Fruit fly (Drosophila melanogaster) whole organism, wandering third instar larva: ENCODE measurements around the gene CG13284.

ENCODE experiments used
- Abd-B ChIP-seq: fragments of >200 bp; optimal IDR thresholded peaks from 2 replicates; lab custom pipeline; 2017; ENCODE audit warnings: missing biosample characterization, missing genetic modification characterization
- CG9705 ChIP-seq: fragments of 200-800 bp; sonication (Bioruptor generic); optimal IDR thresholded peaks from 2 replicates; lab custom pipeline; 2018; ENCODE audit warnings: missing biosample characterization, mild to moderate bottlenecking, missing genetic modification characterization
- Dfd ChIP-seq: fragments of >200 bp; optimal IDR thresholded peaks from 2 replicates; lab custom pipeline; 2017; ENCODE audit warnings: missing biosample characterization, missing genetic modification characterization
- Dif ChIP-seq: fragments of 200-275, 200-300 bp; sonication (Bioruptor generic); optimal IDR thresholded peaks from 2 replicates; lab custom pipeline; 2018; ENCODE audit warnings: missing biosample characterization, missing genetic modification characterization; ENCODE audit not compliant: partially characterized antibody
- Hnf4 ChIP-seq: fragments of 200-800 bp; sonication (Bioruptor generic); optimal IDR thresholded peaks from 2 replicates; lab custom pipeline; 2016; ENCODE audit warnings: missing biosample characterization, mild to moderate bottlenecking, missing genetic modification characterization
- Hr78 ChIP-seq: fragments of >200 bp; optimal IDR thresholded peaks from 2 replicates; lab custom pipeline; 2017; ENCODE audit warnings: missing biosample characterization, missing genetic modification characterization
- Hr83 ChIP-seq: fragments of 200-300 bp; sonication (Bioruptor generic); optimal IDR thresholded peaks from 2 replicates; lab custom pipeline; 2016; ENCODE audit warnings: missing biosample characterization, mild to moderate bottlenecking, missing genetic modification characterization, moderate library complexity; ENCODE audit not compliant: poor library complexity, severe bottlenecking
- Mio ChIP-seq: sonication (Bioruptor generic); optimal IDR thresholded peaks from 2 replicates; lab custom pipeline; 2016; ENCODE audit warnings: missing biosample characterization, missing genetic modification characterization
- N ChIP-seq: fragments of >200 bp; optimal IDR thresholded peaks from 2 replicates; lab custom pipeline; 2018; ENCODE audit warnings: missing biosample characterization, missing external identifiers, missing genetic modification characterization
- OdsH ChIP-seq: fragments of 200-800 bp; sonication (Bioruptor generic); optimal IDR thresholded peaks from 2 replicates; lab custom pipeline; 2016; ENCODE audit warnings: missing biosample characterization, mild to moderate bottlenecking, missing genetic modification characterization
- Rel ChIP-seq, 2 experiments: fragments of 200-800 bp; sonication (Bioruptor generic) in 1 of 2; optimal IDR thresholded peaks; 2 replicates in 1 of 2; 3 replicates in 1 of 2; lab custom pipeline; 2016 to 2019; ENCODE audit warnings: mild to moderate bottlenecking in 2 of 2, missing biosample characterization in 2 of 2, missing genetic modification characterization in 2 of 2, moderate library complexity in 1 of 2
- Sp1 ChIP-seq: fragments of 200-800 bp; sonication (Bioruptor generic); optimal IDR thresholded peaks from 3 replicates; lab custom pipeline; 2019; ENCODE audit warnings: missing biosample characterization, mild to moderate bottlenecking, missing genetic modification characterization, moderate library complexity
- Vsx2 ChIP-seq: fragments of 200-300, 225-300 bp; sonication (Bioruptor generic); optimal IDR thresholded peaks from 2 replicates; lab custom pipeline; 2018; ENCODE audit warnings: missing biosample characterization, missing genetic modification characterization; ENCODE audit not compliant: partially characterized antibody
- br ChIP-seq: fragments of 200-800 bp; sonication (Bioruptor generic); optimal IDR thresholded peaks from 2 replicates; lab custom pipeline; 2016; ENCODE audit warnings: missing biosample characterization, missing genetic modification characterization
- brk ChIP-seq: fragments of 200-800 bp; sonication (Bioruptor generic); optimal IDR thresholded peaks from 2 replicates; lab custom pipeline; 2016; ENCODE audit warnings: missing biosample characterization, mild to moderate bottlenecking, missing genetic modification characterization
- dmrt93B ChIP-seq: fragments of 200-800 bp; sonication (Bioruptor generic); optimal IDR thresholded peaks from 2 replicates; lab custom pipeline; 2018; ENCODE audit warnings: missing biosample characterization, mild to moderate bottlenecking, missing genetic modification characterization
- foxo ChIP-seq, 2 experiments: fragments of 200-800 bp; sonication (Bioruptor generic); optimal IDR thresholded peaks; 2 replicates in 1 of 2; 3 replicates in 1 of 2; lab custom pipeline; 2016 to 2017; ENCODE audit warnings: missing biosample characterization in 2 of 2, missing genetic modification characterization in 2 of 2
- h ChIP-seq: fragments of 200-800 bp; sonication (Bioruptor generic); optimal IDR thresholded peaks from 3 replicates; lab custom pipeline; 2016; ENCODE audit warnings: missing biosample characterization, mild to moderate bottlenecking, missing genetic modification characterization
- jim ChIP-seq: fragments of 175-275, 200-325 bp; sonication (Bioruptor generic); optimal IDR thresholded peaks from 2 replicates; lab custom pipeline; 2016; ENCODE audit warnings: missing biosample characterization, mild to moderate bottlenecking, missing genetic modification characterization
- lola ChIP-seq: fragments of >200 bp; optimal IDR thresholded peaks from 2 replicates; lab custom pipeline; 2017; ENCODE audit warnings: missing biosample characterization, missing genetic modification characterization
- pan ChIP-seq: fragments of >200 bp; optimal IDR thresholded peaks from 2 replicates; lab custom pipeline; 2017
- psq ChIP-seq: fragments of 200-800 bp; sonication (Bioruptor generic); optimal IDR thresholded peaks from 3 replicates; lab custom pipeline; 2017; ENCODE audit warnings: missing biosample characterization, mild to moderate bottlenecking, missing genetic modification characterization, moderate library complexity
- rgr ChIP-seq: fragments of 200-800 bp; sonication (Bioruptor generic); optimal IDR thresholded peaks from 3 replicates; lab custom pipeline; 2016; ENCODE audit warnings: missing biosample characterization, mild to moderate bottlenecking, missing genetic modification characterization
- sage ChIP-seq: fragments of 200-800 bp; sonication (Bioruptor generic); optimal IDR thresholded peaks from 2 replicates; lab custom pipeline; 2016; ENCODE audit warnings: missing biosample characterization, mild to moderate bottlenecking, missing genetic modification characterization
- tai ChIP-seq: sonication (Bioruptor generic); optimal IDR thresholded peaks from 2 replicates; lab custom pipeline; 2016; ENCODE audit warnings: missing biosample characterization, missing genetic modification characterization

Gene CG13284

dm6 chr2L:16887660-16888573 lies 39.4 kb upstream of the CG13284 start, which contains the start of the genes osi and tweek (continued):
- TF ChIP-seq tai (GFP tag; lab: Kevin White, UChicago) (no peak), Hnf4 (GFP tag; lab: Kevin White, UChicago) (peak; percentile 78), Vsx2 (GFP tag; lab: Kevin White, UChicago) (no peak), Mio (GFP tag; lab: Kevin White, UChicago) (no peak), sage (GFP tag; lab: Kevin White, UChicago) (no peak), N (GFP tag; lab: Kevin White, UChicago) (no peak), Dfd (GFP tag; lab: Kevin White, UChicago) (no peak), Sp1 (GFP tag; lab: Kevin White, UChicago) (peak; percentile 26), h (peak; percentile 58), Dif (GFP tag; lab: Kevin White, UChicago) (no peak), foxo (GFP tag; optimal IDR thresholded peaks at IDR 0.05; lab: Kevin White, UChicago) (peak in 1 of 2 experiments; percentile 65), psq (GFP tag; lab: Kevin White, UChicago) (peak; percentile 59), rgr (GFP tag; lab: Kevin White, UChicago) (peak; percentile 55)

DNA sequence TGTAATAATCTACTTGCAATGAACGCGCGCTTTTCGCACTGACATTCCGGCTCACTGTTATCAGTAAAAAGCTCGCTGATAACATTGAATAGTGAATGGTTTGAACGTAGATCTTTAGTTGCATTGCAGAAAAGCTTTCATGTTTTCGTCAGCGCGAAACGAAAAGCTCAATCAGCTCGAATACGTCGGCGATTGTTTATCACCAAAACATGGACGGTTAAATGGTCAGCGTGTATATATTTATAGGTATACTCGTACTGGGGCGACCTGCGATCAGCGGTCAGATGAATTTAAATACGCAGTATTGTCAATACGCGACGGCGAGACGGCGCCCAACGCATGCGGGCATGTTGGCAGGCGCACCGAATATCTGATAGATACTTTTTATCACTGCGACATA lies 37.9 kb upstream of the CG13284 start:
- TF ChIP-seq Rel (GFP tag; optimal IDR thresholded peaks at IDR 0.05; lab: Kevin White, UChicago) = no peak
- peak; percentile 64 for TF ChIP-seq Rel (tag; optimal IDR thresholded peaks at IDR 0.05; lab: Kevin White, UChicago)
- TF ChIP-seq pan (lab: Kevin White, UChicago) = no peak

- TF ChIP-seq Rel (GFP tag; optimal IDR thresholded peaks at IDR 0.05; lab: Kevin White, UChicago) (no peak), Rel (tag; optimal IDR thresholded peaks at IDR 0.05; lab: Kevin White, UChicago) (peak; percentile 59), psq (GFP tag; lab: Kevin White, UChicago) (no peak)
Measured at dm6 chr2L:16885347-16885746, 36.8 kb upstream of the CG13284 start.

DNA sequence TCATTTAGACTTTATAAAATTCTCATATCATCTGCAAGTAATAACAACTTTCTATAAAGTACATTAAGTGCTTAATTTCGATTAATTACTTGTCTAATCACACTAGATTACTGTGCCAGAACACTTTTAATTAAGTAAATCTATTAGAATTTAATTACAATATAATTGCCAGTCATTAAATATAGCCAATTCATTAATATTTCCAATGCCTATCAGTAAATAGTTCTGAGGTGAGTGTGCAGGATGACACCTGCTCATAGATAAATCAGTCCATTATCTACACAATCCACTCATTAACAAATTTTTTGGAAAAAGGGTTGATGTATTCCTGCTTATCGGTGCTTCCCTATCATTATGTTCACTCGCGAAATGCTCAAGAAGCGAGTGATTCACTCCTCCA lies 36.2 kb upstream of the CG13284 start:
- TF ChIP-seq N (GFP tag; lab: Kevin White, UChicago) (no peak), lola (GFP tag; lab: Kevin White, UChicago) (no peak), brk (GFP tag; lab: Kevin White, UChicago) (no peak), psq (GFP tag; lab: Kevin White, UChicago) (no peak), dmrt93B (GFP tag; lab: Kevin White, UChicago) (no peak), CG9705 (GFP tag; lab: Kevin White, UChicago) (no peak)

DNA sequence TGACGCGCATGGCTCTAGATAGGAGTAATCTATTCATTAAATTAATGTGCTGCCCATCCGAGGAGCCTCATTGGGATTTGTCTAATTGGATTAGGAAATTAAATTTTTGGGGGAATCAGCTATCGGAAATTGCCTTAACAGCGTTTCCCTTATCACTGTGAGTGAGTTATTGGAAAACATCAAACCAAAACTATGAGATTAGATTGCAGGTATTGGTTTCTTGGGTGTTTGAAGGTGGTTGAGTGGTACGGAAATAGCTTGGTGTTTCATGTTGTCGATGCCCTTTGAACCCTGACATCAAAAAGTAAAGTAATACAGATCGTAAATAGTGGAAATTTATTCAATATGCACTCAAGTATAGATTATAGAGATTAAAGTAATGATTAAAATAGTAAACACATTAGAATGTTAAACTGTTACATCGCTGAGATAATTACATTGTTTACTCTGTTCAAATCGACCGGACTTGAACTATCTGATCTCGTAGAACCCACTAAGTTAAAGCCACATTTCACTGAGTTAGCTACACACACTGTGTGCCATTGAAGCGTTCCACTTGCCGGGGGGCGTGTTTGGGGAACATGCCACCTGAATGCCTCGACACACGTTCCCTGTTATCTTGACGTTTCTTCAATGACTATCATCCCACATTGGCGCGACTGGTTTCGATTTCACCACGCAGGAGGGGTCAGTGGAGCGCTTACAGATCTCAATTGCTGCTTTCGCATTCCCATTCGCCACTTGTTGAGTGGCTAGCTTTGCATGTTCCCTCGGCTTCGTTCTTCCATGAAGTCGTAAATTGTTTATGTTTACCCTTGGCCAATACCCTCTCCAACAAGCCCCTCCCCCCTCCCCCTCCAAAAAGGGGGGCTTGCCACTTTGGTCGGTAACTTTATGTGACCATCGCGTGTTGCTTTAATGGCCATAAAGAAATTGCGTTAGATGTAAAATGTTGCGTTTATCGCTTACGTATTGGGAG lies 34.6 kb upstream of the CG13284 start:
- TF ChIP-seq Hr78 (GFP tag; lab: Kevin White, UChicago) (no peak), jim (GFP tag; lab: Kevin White, UChicago) (no peak), Hr83 (GFP tag; lab: Kevin White, UChicago) (no peak), lola (GFP tag; lab: Kevin White, UChicago) (no peak), sage (GFP tag; lab: Kevin White, UChicago) (no peak), dmrt93B (GFP tag; lab: Kevin White, UChicago) (no peak), br (GFP tag; lab: Kevin White, UChicago) (no peak), OdsH (GFP tag; lab: Kevin White, UChicago) (no peak), Abd-B (GFP tag; lab: Kevin White, UChicago) (no peak), Dif (GFP tag; lab: Kevin White, UChicago) (no peak), Sp1 (GFP tag; lab: Kevin White, UChicago) (no peak)
